Worm (Caenorhabditis elegans) whole organism, young adult: ENCODE results near the gene K08E3.2.

Experiments
- B0035.1 ChIP-seq: sonication (generic microtip); optimal IDR thresholded peaks from 2 replicates; lab custom pipeline; 2016; ENCODE audit warnings: missing genetic modification characterization, mild to moderate bottlenecking, missing compliant biosample characterization, missing genotype, missing genetic modification reagents
- B0336.3 ChIP-seq: fragments of 200-800 bp; sonication (Bioruptor generic); IDR thresholded peaks from 2 replicates; pipeline ENCODE4 v1.3.6; 2022; ENCODE audit warnings: missing genetic modification characterization, missing compliant biosample characterization
- C17E4.6 ChIP-seq: fragments of 200-800 bp; sonication (Bioruptor generic); IDR thresholded peaks from 2 replicates; pipeline ENCODE4 v1.3.6; 2022; ENCODE audit warnings: missing genetic modification reagents, missing genetic modification characterization, missing compliant biosample characterization
- F39B2.1 ChIP-seq: fragments of 200-800 bp; sonication (Bioruptor generic); IDR thresholded peaks from 2 replicates; pipeline ENCODE4 v1.3.6; 2022; ENCODE audit warnings: missing genetic modification reagents, missing genetic modification characterization, missing compliant biosample characterization
- F57C9.4 ChIP-seq: sonication (generic microtip); optimal IDR thresholded peaks from 2 replicates; lab custom pipeline; 2017; ENCODE audit warnings: mild to moderate bottlenecking, missing genetic modification characterization, missing compliant biosample characterization
- K11D2.4 ChIP-seq: fragments of 200-800 bp; sonication (Bioruptor generic); IDR thresholded peaks from 2 replicates; pipeline ENCODE4 v1.3.6; 2022; ENCODE audit warnings: missing genetic modification reagents, missing genetic modification characterization, missing compliant biosample characterization
- K12H6.12 ChIP-seq: fragments of 200-800 bp; sonication (Bioruptor generic); optimal IDR thresholded peaks from 2 replicates; lab custom pipeline; 2018; ENCODE audit warnings: mild to moderate bottlenecking, missing genetic modification characterization, missing compliant biosample characterization
- Y53F4B.3 ChIP-seq: fragments of 200-800 bp; sonication (Bioruptor generic); IDR thresholded peaks from 2 replicates; pipeline ENCODE4 v1.3.6; 2022; ENCODE audit warnings: missing genetic modification reagents, missing genetic modification characterization, missing compliant biosample characterization
- ama-1 ChIP-seq, 3 experiments: fragments of 150-350 bp in 1 of 3; sonication (generic microtip) in 2 of 3; optimal IDR thresholded peaks; 2 replicates each; lab custom pipeline; 2014 to 2018; ENCODE audit warnings: missing biosample characterization in 2 of 3, missing genetic modification characterization in 2 of 3, missing genetic modification reagents in 2 of 3
- attf-5 ChIP-seq: fragments of 200-800 bp; sonication (Bioruptor generic); optimal IDR thresholded peaks from 2 replicates; lab custom pipeline; 2018; ENCODE audit warnings: mild to moderate bottlenecking, missing genetic modification characterization, missing compliant biosample characterization
- cebp-2 ChIP-seq: fragments of 200-800 bp; sonication (Bioruptor generic); IDR thresholded peaks from 2 replicates; pipeline ENCODE4 v1.3.6; 2022; ENCODE audit warnings: missing genetic modification characterization, missing compliant biosample characterization
- ceh-100 ChIP-seq: fragments of 200-800 bp; sonication (Bioruptor generic); IDR thresholded peaks from 2 replicates; pipeline ENCODE4 v1.3.6; 2022; ENCODE audit warnings: missing genetic modification reagents, missing genetic modification characterization, missing compliant biosample characterization
- dox-1 ChIP-seq: fragments of 200-800 bp; sonication (Bioruptor generic); IDR thresholded peaks from 2 replicates; pipeline ENCODE4 v1.3.6; 2022; ENCODE audit warnings: missing genetic modification reagents, missing genetic modification characterization, missing compliant biosample characterization
- dpl-1 ChIP-seq: fragments of 150-350 bp; optimal IDR thresholded peaks from 2 replicates; lab custom pipeline; 2014; ENCODE audit warnings: missing biosample characterization, missing genetic modification reagents, missing genetic modification characterization
- egrh-3 ChIP-seq: fragments of 200-800 bp; sonication (Bioruptor generic); IDR thresholded peaks from 2 replicates; pipeline ENCODE4 v1.3.6; 2022; ENCODE audit warnings: missing genetic modification reagents, missing genetic modification characterization, missing compliant biosample characterization
- ekl-4 ChIP-seq: fragments of 200-800 bp; sonication (Bioruptor generic); IDR thresholded peaks from 2 replicates; pipeline ENCODE4 v1.3.6; 2022; ENCODE audit warnings: missing genetic modification reagents, missing genetic modification characterization, missing compliant biosample characterization
- gei-17 ChIP-seq: fragments of 200-800 bp; sonication (Bioruptor generic); optimal IDR thresholded peaks from 2 replicates; lab custom pipeline; 2018; ENCODE audit warnings: mild to moderate bottlenecking, missing genetic modification characterization, missing compliant biosample characterization
- him-1 ChIP-seq: sonication (generic microtip); optimal IDR thresholded peaks from 2 replicates; lab custom pipeline; 2016; ENCODE audit warnings: missing genotype, missing genetic modification reagents, missing genetic modification characterization, missing compliant biosample characterization
- hmg-1.2 ChIP-seq: fragments of 200-800 bp; sonication (Bioruptor generic); IDR thresholded peaks from 2 replicates; pipeline ENCODE4 v1.3.6; 2022; ENCODE audit warnings: missing genetic modification reagents, missing genetic modification characterization, missing compliant biosample characterization
- let-526 ChIP-seq: fragments of 200-800 bp; sonication (Bioruptor generic); IDR thresholded peaks from 2 replicates; pipeline ENCODE4 v1.3.6; 2022; ENCODE audit warnings: missing genetic modification reagents, missing genetic modification characterization, missing compliant biosample characterization
- lir-1 ChIP-seq: fragments of 200-800 bp; sonication (Bioruptor generic); conservative IDR thresholded peaks from 2 replicates; pipeline ENCODE4 v1.3.6; 2022; ENCODE audit warnings: missing genetic modification reagents, missing genetic modification characterization, missing compliant biosample characterization
- madf-6 ChIP-seq: fragments of 200-800 bp; sonication (Bioruptor generic); IDR thresholded peaks from 2 replicates; pipeline ENCODE4 v1.3.6; 2022; ENCODE audit warnings: missing genetic modification reagents, missing genetic modification characterization, missing compliant biosample characterization
- madf-8 ChIP-seq: fragments of 200-800 bp; sonication (Bioruptor generic); conservative IDR thresholded peaks from 2 replicates; pipeline ENCODE4 v1.3.6; 2022; ENCODE audit warnings: missing genetic modification reagents, missing genetic modification characterization, missing compliant biosample characterization
- nfyb-1 ChIP-seq: fragments of 200-800 bp; sonication (Bioruptor generic); IDR thresholded peaks from 2 replicates; pipeline ENCODE4 v1.3.6; 2022; ENCODE audit warnings: missing genetic modification reagents, missing genetic modification characterization, missing compliant biosample characterization
- nhr-80 ChIP-seq: sonication (generic microtip); optimal IDR thresholded peaks from 2 replicates; lab custom pipeline; 2016; ENCODE audit warnings: missing genetic modification characterization, missing compliant biosample characterization
- repo-1 ChIP-seq: sonication (generic microtip); optimal IDR thresholded peaks from 2 replicates; lab custom pipeline; 2017; ENCODE audit warnings: mild to moderate bottlenecking, missing genetic modification characterization, missing compliant biosample characterization
- rpc-1 ChIP-seq, 2 experiments: fragments of 150-350 bp in 1 of 2; sonication (generic microtip) in 1 of 2; optimal IDR thresholded peaks; 2 replicates each; lab custom pipeline; 2014 to 2018; ENCODE audit warnings: missing biosample characterization in 1 of 2, missing genetic modification characterization in 1 of 2, missing genetic modification reagents in 1 of 2, missing genotype in 1 of 2
- sdz-38 ChIP-seq: sonication (generic microtip); optimal IDR thresholded peaks from 2 replicates; lab custom pipeline; 2016; ENCODE audit warnings: missing genotype, missing genetic modification characterization, missing compliant biosample characterization
- snpc-3.4 ChIP-seq: sonication (generic microtip); optimal IDR thresholded peaks from 2 replicates; lab custom pipeline; 2017; ENCODE audit warnings: missing genetic modification characterization, mild to moderate bottlenecking, missing compliant biosample characterization, antibody characterized with exemption, moderate library complexity, missing genotype, missing genetic modification reagents
- unc-62 ChIP-seq: fragments of 150-350 bp; optimal IDR thresholded peaks from 2 replicates; lab custom pipeline; 2014; ENCODE audit warnings: missing biosample characterization, missing genetic modification reagents, missing genetic modification characterization
- xnd-1 ChIP-seq: sonication (generic microtip); optimal IDR thresholded peaks from 2 replicates; lab custom pipeline; 2016; ENCODE audit warnings: missing genotype, missing genetic modification reagents, missing genetic modification characterization, missing compliant biosample characterization
- zim-3 ChIP-seq: sonication (generic microtip); optimal IDR thresholded peaks from 2 replicates; lab custom pipeline; 2017; ENCODE audit warnings: mild to moderate bottlenecking, missing genetic modification characterization, moderate library complexity, missing compliant biosample characterization
- ztf-25 ChIP-seq: fragments of 200-800 bp; sonication (Bioruptor generic); IDR thresholded peaks from 2 replicates; pipeline ENCODE4 v1.3.6; 2022; ENCODE audit warnings: missing genetic modification reagents, missing genetic modification characterization, missing compliant biosample characterization
- ztf-3 ChIP-seq: fragments of 200-800 bp; sonication (Bioruptor generic); optimal IDR thresholded peaks from 2 replicates; lab custom pipeline; 2018; ENCODE audit warnings: mild to moderate bottlenecking, missing genetic modification characterization, missing compliant biosample characterization

Gene K08E3.2

DNA sequence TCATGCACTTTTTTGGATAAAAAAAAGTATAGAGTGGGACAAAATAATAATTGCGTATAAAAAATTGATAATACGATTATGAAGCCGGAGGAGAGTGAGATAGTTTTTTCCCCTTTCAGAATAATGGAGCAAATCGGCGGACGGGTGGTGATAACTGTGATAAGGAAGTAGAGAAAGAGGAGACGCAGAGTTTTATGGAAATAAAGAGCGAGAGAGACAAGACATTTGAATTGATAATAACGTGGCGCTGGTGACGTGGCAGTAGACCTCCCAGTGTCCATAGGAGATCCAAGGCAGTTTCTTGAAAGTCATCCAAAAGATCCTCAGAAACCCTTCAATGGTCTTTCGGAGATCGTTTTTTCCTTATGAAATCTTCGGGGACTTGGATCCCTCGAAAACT is 14.7 kb downstream of the K08E3.2 start (continued):
- TF ChIP-seq K11D2.4 (GFP tag; lab: Robert Waterston, UW) (no peak), him-1 (tag; lab: Kevin White, UChicago) (no peak), let-526 (GFP tag; lab: Robert Waterston, UW) (no peak), egrh-3 (GFP tag; lab: Robert Waterston, UW) (no peak), lir-1 (GFP tag; lab: Robert Waterston, UW) (no peak), gei-17 (GFP tag; lab: Kevin White, UChicago) (no peak), Y53F4B.3 (GFP tag; lab: Robert Waterston, UW) (no peak)
- TF ChIP-seq, all 124 proteins: peak for 4

DNA sequence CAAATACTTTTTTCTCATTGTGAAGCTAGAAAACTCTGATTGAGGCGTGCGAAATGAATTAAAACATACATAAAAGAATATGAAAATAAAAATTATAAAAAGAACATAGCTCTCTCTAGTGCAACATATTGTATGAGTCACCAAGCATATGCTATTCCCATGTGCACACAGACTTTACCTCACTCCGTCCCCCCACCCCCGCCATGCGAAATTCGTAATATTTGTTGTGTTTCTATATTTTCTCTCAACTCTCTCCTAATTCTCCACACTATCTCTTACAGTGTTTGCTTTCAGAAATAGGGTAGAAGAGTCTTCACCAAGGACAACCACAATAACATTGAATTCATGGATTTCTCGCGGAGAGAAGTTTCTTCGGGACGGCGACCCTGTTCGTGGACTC is 15.8 kb downstream of the K08E3.2 start:
- TF ChIP-seq hmg-1.2 (GFP tag; lab: Robert Waterston, UW) (peak; percentile 5; the same call in 1 of the 2 replicates), K11D2.4 (GFP tag; lab: Robert Waterston, UW) (no peak), ekl-4 (GFP tag; lab: Robert Waterston, UW) (no peak)

DNA sequence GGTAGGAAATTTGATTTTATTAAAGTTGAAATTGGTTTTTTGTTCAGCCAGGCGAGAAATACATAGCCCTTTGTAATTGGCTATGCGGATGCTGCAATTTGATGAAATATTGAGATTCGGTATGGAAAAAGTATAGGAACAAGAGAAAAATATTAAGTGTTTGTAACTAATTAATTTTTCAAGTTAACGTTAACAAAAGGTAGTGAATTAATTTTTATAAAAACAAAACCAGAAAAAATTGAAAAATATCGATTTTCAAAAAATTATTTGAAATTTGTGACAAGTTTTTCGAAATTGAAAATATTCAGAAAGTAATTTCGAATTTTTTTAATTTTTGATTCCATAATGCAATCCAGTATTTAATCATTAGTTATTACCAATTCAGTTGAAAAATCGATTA is 16.9 kb downstream of the K08E3.2 start, which contains the start of gene W06F12.2:
TSS of gene W06F12.2 (minus strand) at position 101 of the 400 bp plus-strand sequence.
- TF ChIP-seq lir-1 (GFP tag; lab: Robert Waterston, UW): no peak
- TF ChIP-seq hmg-1.2 (GFP tag; lab: Robert Waterston, UW): no peak
- no peak for TF ChIP-seq B0336.3 (GFP tag; lab: Robert Waterston, UW)
- no peak for TF ChIP-seq attf-5
- TF ChIP-seq ztf-3 (GFP tag; lab: Kevin White, UChicago): no peak
- TF ChIP-seq C17E4.6 (GFP tag; lab: Robert Waterston, UW): no peak
- no peak for TF ChIP-seq xnd-1 (tag; lab: Kevin White, UChicago)
- no peak for TF ChIP-seq cebp-2 (GFP tag; lab: Robert Waterston, UW)
- no peak for TF ChIP-seq F57C9.4 (tag; lab: Kevin White, UChicago)
- TF ChIP-seq F39B2.1 (GFP tag; lab: Robert Waterston, UW): no peak
- no peak for TF ChIP-seq dpl-1 (GFP tag; lab: Kevin White, UChicago)
- no peak for TF ChIP-seq unc-62 (GFP tag; lab: Kevin White, UChicago)
- TF ChIP-seq ztf-25 (GFP tag; lab: Robert Waterston, UW): no peak
- no peak for TF ChIP-seq madf-8 (GFP tag; lab: Robert Waterston, UW)
- TF ChIP-seq repo-1 (tag; lab: Kevin White, UChicago): no peak

DNA sequence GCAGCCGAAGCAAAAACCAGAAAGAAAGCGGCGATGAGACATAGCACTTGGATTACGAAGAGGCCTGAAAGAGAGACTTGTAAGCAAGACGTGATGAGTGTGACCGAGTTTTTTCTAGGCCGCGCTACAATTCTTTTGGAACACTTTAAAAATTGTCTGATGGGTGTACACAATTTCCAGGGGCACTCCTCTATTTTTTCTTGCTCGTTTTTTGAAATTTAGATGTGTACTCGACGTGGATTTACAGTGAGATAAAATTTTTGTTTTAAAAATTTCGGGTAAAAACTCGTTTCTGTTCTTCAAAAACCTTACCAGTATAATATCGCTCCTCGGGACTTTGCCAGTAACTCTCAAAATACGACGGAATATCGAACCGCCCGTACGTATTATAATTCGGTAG is 18.7 kb downstream of the K08E3.2 start:
- TF ChIP-seq B0035.1 (tag; lab: Kevin White, UChicago) (no peak), nhr-80 (tag; lab: Kevin White, UChicago) (no peak), snpc-3.4 (tag; lab: Kevin White, UChicago) (no peak), rpc-1 (optimal IDR thresholded peaks at IDR 0.05; lab: Kevin White, UChicago) (no peak), rpc-1 (tag; optimal IDR thresholded peaks at IDR 0.05; lab: Kevin White, UChicago) (no peak)
- TF ChIP-seq, all 124 proteins: peak for 0

DNA sequence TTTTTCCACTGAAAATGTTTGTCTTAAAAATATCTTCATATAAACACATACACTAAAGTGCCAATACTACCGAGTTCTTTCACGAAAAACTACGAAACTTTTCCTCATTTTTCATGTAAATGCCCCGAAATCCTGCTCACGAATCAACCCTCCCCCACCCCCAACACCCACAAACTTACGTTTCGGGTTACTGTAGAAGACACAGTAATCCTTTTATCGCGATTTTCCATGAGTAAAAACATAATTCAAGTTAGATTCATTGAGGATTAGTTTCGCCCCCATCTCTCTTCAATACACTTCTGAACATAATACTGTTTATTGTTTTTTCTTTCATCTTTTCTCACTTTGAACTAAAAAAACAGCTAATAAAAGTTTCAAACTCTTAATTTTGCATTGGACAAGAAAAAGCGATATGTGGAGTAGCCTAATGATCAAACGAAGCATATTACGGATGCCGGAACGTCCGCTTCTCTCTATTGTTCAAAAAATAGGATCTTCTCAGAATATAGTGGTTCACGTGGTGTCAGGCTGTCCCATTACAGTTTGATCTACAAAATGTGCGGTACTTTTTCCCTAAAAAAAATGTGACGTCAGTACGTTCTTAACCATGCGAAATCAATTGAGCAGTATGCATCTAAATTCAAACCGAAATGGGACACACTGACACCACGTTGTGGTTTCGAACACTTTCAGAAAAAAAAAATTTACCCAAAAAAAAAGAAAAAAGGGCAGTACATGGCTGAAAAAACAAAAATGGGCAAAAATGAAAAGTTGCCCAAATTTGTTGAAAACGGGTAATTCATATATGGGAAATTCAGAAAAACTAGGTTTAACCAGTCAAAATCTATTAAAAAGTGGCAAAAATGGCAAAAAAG is 24.2 kb downstream of the K08E3.2 start:
- TF ChIP-seq sdz-38 (tag; lab: Kevin White, UChicago): no peak
- no peak for TF ChIP-seq madf-6 (GFP tag; lab: Robert Waterston, UW)
- TF ChIP-seq him-1 (tag; lab: Kevin White, UChicago): peak; percentile 88
- no peak for TF ChIP-seq F57C9.4 (tag; lab: Kevin White, UChicago)
- TF ChIP-seq zim-3 (tag; lab: Kevin White, UChicago): peak; percentile 37
- 0 out of 2 replicates have a peak, but pooled peaks have one; percentile 5 for TF ChIP-seq dox-1 (GFP tag; lab: Robert Waterston, UW)
- TF ChIP-seq ceh-100 (GFP tag; lab: Robert Waterston, UW): 0 out of 2 replicates have a peak, but pooled peaks have one; percentile 16
- peak; percentile 8 for TF ChIP-seq ama-1 (optimal IDR thresholded peaks at IDR 0.05; lab: Kevin White, UChicago)
- no peak for TF ChIP-seq ama-1 (GFP tag; optimal IDR thresholded peaks at IDR 0.05; lab: Kevin White, UChicago)
- peak; percentile 42 for TF ChIP-seq K12H6.12 (tag; lab: Kevin White, UChicago)
- peak; percentile 60; the same call in 1 of the 2 replicates for TF ChIP-seq nfyb-1
- TF ChIP-seq ekl-4 (GFP tag; lab: Robert Waterston, UW): no peak
